Worm (Caenorhabditis elegans): ENCODE results near the gene srv-19.
A peak's percentile ranks its signal among the peaks of the same experiment; 100 is the strongest.

DNA sequence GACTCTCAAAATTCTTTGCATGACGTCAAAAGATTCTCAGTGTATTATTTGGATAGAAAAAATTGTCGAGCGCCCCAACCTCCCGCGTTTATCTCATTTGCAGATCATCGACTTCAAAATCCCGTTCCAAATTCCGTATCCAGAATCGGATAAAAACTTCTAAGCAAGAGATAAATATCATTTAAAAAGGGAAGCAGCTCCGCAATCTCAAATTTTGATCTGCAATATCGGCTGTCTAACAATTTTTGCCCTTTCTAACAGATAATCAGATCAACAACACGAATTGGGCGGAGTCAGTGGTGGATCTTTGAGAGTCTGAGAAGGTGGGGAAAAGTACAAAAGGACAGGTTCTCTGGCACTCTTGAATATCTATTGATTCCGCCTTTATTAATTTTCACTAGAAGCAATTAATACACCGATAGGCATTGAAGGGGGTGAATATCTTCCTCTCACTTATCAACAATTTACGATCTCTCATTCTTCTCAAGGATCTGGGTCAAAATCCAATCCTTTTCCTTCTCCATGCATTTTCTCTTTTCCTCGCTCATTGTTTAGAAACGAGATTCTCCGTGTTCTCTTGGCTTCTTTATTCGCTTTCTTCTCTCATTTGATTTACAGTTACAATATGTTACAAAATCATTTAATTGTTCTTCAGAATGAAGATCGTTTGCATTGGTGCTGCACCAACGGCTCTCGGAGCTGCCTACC lies 11.6 kb upstream of the srv-19 start, which contains the start of gene glf-1:
- no peak for TF ChIP-seq ztf-11 (tag; optimal IDR thresholded peaks at IDR 0.05)
- no peak for TF ChIP-seq nhr-237 (tag; optimal IDR thresholded peaks at IDR 0.05)
- no peak for TF ChIP-seq nhr-76 (tag; optimal IDR thresholded peaks at IDR 0.05)
- no peak for TF ChIP-seq pha-4 (tag; optimal IDR thresholded peaks at IDR 0.05)
- no peak for TF ChIP-seq lin-13 (tag; optimal IDR thresholded peaks at IDR 0.05)
- no peak for TF ChIP-seq unc-62 (GFP tag; optimal IDR thresholded peaks at IDR 0.05)
- TF ChIP-seq nhr-12 (tag; optimal IDR thresholded peaks at IDR 0.05) = no peak
- TF ChIP-seq nhr-28 (tag; optimal IDR thresholded peaks at IDR 0.05) = no peak
- TF ChIP-seq blmp-1 (tag; optimal IDR thresholded peaks at IDR 0.05) = no peak
- no peak for TF ChIP-seq unc-39 (tag; optimal IDR thresholded peaks at IDR 0.05)
- TF ChIP-seq ceh-39 (tag; optimal IDR thresholded peaks at IDR 0.05) = no peak
- peak; percentile 78 for TF ChIP-seq elt-1 (tag; optimal IDR thresholded peaks at IDR 0.05; ENCODE audit: borderline replicate concordance, insufficient read depth)
- no peak for TF ChIP-seq snpc-4 (tag; optimal IDR thresholded peaks at IDR 0.05)
